Worm (Caenorhabditis elegans) whole organism, mixed stage, embryonic: ENCODE data around the gene lec-2.

Source experiments
- ceh-39 ChIP-seq: fragments of 150-350 bp; optimal IDR thresholded peaks from 2 replicates; lab custom pipeline; 2014; ENCODE audit warnings: missing biosample characterization, missing genetic modification characterization
- elt-3 ChIP-seq: fragments of 150-350 bp; optimal IDR thresholded peaks from 2 replicates; lab custom pipeline; 2014; ENCODE audit warnings: missing biosample characterization, missing genetic modification characterization
- lin-13 ChIP-seq: fragments of 150-350 bp; optimal IDR thresholded peaks from 2 replicates; lab custom pipeline; 2014; ENCODE audit warnings: missing biosample characterization, missing genetic modification characterization
- lsy-2 ChIP-seq: fragments of 150-350 bp; optimal IDR thresholded peaks from 2 replicates; lab custom pipeline; 2014; ENCODE audit warnings: missing biosample characterization, missing genetic modification characterization
- mep-1 ChIP-seq: fragments of 150-350 bp; optimal IDR thresholded peaks from 2 replicates; lab custom pipeline; 2017; ENCODE audit warnings: missing biosample characterization, missing genetic modification reagents, missing genetic modification characterization, inconsistent platforms
- nhr-2 ChIP-seq: fragments of 150-350 bp; optimal IDR thresholded peaks from 2 replicates; lab custom pipeline; 2014; ENCODE audit warnings: missing biosample characterization, missing genetic modification characterization
- nhr-237 ChIP-seq: fragments of 150-350 bp; optimal IDR thresholded peaks from 2 replicates; lab custom pipeline; 2014; ENCODE audit warnings: missing biosample characterization, missing genetic modification characterization
- snpc-4 ChIP-seq: fragments of 150-350 bp; optimal IDR thresholded peaks from 2 replicates; lab custom pipeline; 2014; ENCODE audit warnings: missing biosample characterization, missing genetic modification characterization
- unc-39 ChIP-seq: fragments of 150-350 bp; optimal IDR thresholded peaks from 2 replicates; lab custom pipeline; 2014; ENCODE audit warnings: missing biosample characterization, missing genetic modification characterization
- unc-62 ChIP-seq: fragments of 150-350 bp; optimal IDR thresholded peaks from 2 replicates; lab custom pipeline; 2014; ENCODE audit warnings: missing biosample characterization, missing genetic modification reagents, missing genetic modification characterization

DNA sequence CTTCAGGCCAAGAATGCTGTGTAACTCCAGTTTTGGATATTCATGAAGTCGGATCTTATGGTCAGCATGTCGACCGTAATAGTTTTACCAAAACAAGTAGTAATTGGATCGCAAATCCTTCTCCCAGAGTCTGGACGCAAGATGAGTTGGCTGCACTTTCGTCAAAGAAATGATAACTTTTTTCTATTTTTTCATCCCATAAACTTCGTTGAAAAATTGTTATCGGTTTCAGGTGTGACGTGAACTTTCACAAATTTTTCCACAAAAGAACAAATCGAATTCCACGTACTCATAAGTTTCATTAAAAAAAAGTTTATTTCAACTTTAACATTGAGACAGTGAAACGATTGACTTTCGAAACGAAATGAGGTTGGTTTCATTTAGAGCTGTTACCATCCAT is 8.1 kb downstream of the lec-2 start, which contains the start of gene ZK892.5:
- no peak for TF ChIP-seq elt-3 (tag; lab: Kevin White, UChicago)
- TF ChIP-seq snpc-4 = no peak
- TF ChIP-seq unc-39 (tag; lab: Kevin White, UChicago) = no peak
- TF ChIP-seq nhr-237 (tag; lab: Kevin White, UChicago) = no peak
- no peak for TF ChIP-seq unc-62 (GFP tag; lab: Kevin White, UChicago)
- TF ChIP-seq ceh-39 (tag; lab: Kevin White, UChicago) = no peak
- no peak for TF ChIP-seq lsy-2 (tag; lab: Kevin White, UChicago)
- TF ChIP-seq nhr-2 = no peak
- no peak for TF ChIP-seq mep-1 (tag; lab: Kevin White, UChicago)
- TF ChIP-seq lin-13 (tag; lab: Kevin White, UChicago) = no peak
